Fruit fly (Drosophila melanogaster) ovary, adult (tissue): Measurements from ENCODE around the gene Pten.

Source experiments
- CG17801 ChIP-seq: fragments of 200-800 bp; optimal IDR thresholded peaks from 2 replicates; lab custom pipeline; 2019; ENCODE audit warnings: missing biosample characterization, mild to moderate bottlenecking, missing genetic modification characterization, moderate library complexity; ENCODE audit not compliant: partially characterized antibody

The Pten gene

DNA sequence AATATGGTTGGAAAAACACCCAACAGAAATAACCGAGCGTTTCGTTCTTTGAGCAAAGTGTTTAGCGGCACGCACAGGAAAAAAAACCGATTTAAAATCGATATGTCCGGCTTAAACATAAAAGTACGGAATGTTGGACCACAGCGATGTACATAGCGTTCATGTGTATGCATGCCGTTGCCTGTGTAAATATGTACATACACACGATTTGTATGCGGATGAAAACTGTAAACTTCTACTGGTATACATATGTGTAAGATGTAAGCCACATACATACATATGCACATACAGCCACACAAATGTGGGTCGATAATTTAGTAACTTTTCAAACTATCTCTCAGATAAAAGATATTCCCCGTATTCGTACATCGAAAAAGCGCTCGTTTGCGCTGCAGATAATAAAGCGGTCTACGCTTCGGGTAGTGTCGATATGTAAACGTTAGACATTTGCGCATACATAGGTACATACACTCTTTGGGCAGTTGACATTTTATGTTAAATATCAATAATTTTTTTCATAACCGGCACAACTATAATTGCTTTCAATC lies 11.1 kb downstream of the Pten start:
- no peak for TF ChIP-seq CG17801 (GFP tag; lab: Kevin White, UChicago)

DNA sequence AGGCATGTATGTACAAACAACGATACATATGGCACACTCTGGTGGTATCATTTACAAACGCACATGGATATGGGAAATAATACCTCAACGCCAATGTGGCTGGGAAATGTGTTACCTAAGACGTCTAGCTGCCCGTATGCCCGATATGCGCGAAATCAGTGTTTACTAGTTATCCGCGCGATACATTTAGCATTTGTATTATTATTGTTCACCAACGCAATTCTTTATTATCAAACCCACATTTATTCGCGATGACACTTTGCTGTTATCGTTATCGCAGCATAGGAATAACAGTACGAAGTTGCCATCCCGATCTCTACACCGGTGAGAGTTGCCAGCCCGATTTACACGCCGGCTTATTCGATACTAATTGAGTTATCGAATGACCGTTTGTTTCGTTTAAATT lies 14.1 kb downstream of the Pten start, which contains the start of gene chico:
Gene chico (minus strand): TSS at position 294 of the 406 bp plus-strand sequence.
- no peak for TF ChIP-seq CG17801 (GFP tag; lab: Kevin White, UChicago)

dm6 chr2L:10238726-10239652 lies 21.9 kb downstream of the Pten start, which contains the start of gene me31B:
TSS of gene me31B (plus strand) at chr2L:10239341.
- TF ChIP-seq CG17801 (GFP tag; lab: Kevin White, UChicago): peak; percentile 26

dm6 chr2L:10237725-10238446 lies 23.0 kb downstream of the Pten start, which contains the start of gene mthl15:
TSS of gene mthl15 (minus strand) at chr2L:10238317.
- no peak for TF ChIP-seq CG17801 (GFP tag; lab: Kevin White, UChicago)

dm6 chr2L:10232827-10233226 lies 28.0 kb downstream of the Pten start:
- no peak for TF ChIP-seq CG17801 (GFP tag; lab: Kevin White, UChicago)

- no peak for TF ChIP-seq CG17801 (GFP tag; lab: Kevin White, UChicago)
These were observed 28.6 kb downstream of the Pten start, which contains the start of gene eEF1delta for dm6 chr2L:10232152-10232816. TSS of gene eEF1delta (plus strand) at chr2L:10232507.

DNA sequence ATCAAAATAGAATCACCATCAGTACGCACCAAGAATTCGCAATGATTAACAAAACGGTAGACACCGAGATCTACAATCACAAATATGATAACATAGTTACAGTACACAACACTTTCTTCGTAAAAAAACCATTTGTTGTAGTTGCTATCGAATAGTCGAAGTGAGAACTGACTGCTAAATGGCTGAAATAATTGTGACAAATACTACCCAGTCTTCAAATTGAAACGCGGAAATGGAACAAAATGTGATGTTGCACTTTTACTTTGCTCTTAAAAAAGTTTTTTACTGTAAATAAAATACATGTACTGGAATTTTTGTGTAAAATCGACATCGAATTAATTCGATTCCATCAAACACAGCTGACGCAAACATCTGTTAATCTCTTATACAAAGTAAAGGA lies 29.3 kb downstream of the Pten start, which contains the start of gene ova:
Gene ova (minus strand): TSS at position 183 of the 400 bp plus-strand sequence.
- no peak for TF ChIP-seq CG17801 (GFP tag; lab: Kevin White, UChicago)

DNA sequence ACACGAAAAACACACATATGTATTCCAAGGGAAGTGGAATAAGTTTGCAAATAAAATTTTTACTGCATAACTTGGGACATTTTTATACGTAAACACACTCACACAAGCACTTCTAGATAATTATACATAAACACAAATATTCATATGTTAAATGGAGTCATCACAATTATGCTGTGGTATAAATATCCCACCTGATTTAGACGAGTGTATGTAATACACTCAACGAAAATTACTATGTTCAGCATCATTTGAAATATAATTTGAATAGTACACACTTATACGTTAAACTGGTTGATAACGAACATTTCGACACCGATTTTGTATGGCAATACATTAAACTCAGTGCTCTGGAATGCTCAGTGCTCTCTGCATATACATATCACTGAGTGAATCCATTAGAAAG lies 29.8 kb downstream of the Pten start:
- no peak for TF ChIP-seq CG17801 (GFP tag; lab: Kevin White, UChicago)

- TF ChIP-seq CG17801 (GFP tag; lab: Kevin White, UChicago): no peak
These were observed 30.4 kb downstream of the Pten start for dm6 chr2L:10230455-10230854.

dm6 chr2L:10226724-10227407 lies 34.0 kb downstream of the Pten start, which contains the start of gene CG5708:
TSS of gene CG5708 (minus strand) at chr2L:10226808.
- TF ChIP-seq CG17801 (GFP tag; lab: Kevin White, UChicago): no peak

DNA sequence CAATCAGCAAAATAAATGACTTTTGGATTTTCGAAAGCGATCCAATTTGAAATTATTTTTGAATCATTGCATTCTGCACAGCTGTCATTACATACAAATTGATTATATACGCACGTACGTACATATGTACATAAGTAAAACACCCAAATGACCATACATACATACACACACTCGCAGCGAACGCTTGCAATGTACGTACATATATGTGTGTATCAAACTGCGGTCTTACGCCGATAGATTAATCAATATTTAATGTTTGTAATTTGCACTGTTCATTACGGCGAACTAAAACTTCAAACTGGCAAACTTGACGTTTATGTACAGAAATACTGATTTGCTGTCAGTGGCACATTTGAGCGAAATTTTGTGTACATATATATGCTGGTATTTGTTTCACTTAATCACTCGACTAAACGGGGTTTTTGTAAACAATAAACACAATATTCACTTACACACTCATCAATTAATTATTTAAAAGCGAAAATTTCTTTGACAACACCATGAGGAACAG lies 34.6 kb downstream of the Pten start:
- TF ChIP-seq CG17801 (GFP tag; lab: Kevin White, UChicago): no peak

DNA sequence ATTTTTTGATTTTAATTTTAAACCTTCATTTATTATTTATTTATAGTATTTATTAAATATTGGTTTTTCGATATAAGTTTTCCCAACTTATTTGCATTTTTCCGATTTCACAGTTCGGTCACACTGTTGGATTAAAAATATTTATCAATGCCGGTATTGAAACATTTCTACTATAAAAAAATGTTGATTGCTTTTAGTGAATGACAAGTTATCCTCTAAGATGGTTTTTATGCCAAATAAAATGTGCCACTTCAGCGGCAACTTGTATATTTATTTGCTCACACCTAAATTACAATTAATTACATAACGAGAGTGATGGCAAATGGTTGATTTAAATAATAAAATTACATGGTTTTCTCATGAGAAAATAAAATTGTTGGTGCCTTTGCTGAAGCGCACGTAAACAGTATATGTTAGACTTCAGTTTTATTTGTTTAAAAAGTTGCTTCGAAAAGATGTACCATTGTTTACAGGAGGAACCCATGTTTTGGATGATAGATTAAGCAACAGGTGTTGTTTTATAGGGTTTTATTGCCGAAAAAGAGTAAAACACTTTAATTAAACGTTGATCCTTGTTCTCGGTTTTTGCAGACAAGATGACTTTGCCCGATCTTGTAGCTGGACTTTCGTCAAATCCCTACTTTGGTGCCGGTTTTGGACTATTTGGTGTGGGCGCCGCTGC lies 38.2 kb downstream of the Pten start, which contains the start of gene Bcs1:
Gene Bcs1 (plus strand): TSS at position 108 of the 682 bp plus-strand sequence.
- TF ChIP-seq CG17801 (GFP tag; lab: Kevin White, UChicago): no peak

DNA sequence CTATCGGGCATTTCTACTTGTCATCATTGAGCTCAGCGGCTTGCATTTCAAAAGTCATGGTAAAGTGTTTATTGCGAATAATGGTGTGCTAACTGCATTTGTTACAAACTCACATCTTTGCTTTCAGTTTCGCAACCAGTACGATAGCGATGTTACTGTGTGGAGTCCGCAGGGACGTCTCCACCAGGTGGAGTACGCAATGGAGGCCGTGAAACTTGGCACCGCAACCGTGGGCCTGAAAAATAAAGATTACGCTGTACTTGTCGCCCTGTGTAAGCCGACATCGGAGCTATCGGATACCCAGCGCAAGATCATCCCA lies 39.5 kb downstream of the Pten start:
- TF ChIP-seq CG17801 (GFP tag; lab: Kevin White, UChicago): no peak
